Worm (Caenorhabditis elegans) whole organism, mixed stage, embryonic: ENCODE results near the gene pgap-1.

Experiments used
- M03D4.4 ChIP-seq: sonication (generic microtip); optimal IDR thresholded peaks from 2 replicates; lab custom pipeline; 2017; ENCODE audit warnings: mild to moderate bottlenecking, missing genetic modification characterization, missing compliant biosample characterization
- bed-3 ChIP-seq: fragments of 200-800 bp; sonication (Bioruptor generic); optimal IDR thresholded peaks from 3 replicates; lab custom pipeline; 2018; ENCODE audit warnings: mild to moderate bottlenecking, missing genetic modification characterization, moderate library complexity, missing compliant biosample characterization
- blmp-1 ChIP-seq: fragments of 150-350 bp; optimal IDR thresholded peaks from 2 replicates; lab custom pipeline; 2014; ENCODE audit warnings: missing biosample characterization, missing genetic modification characterization
- ceh-39 ChIP-seq: fragments of 150-350 bp; optimal IDR thresholded peaks from 2 replicates; lab custom pipeline; 2014; ENCODE audit warnings: missing biosample characterization, missing genetic modification characterization
- ceh-43 ChIP-seq: fragments of 200-800 bp; sonication (Bioruptor generic); optimal IDR thresholded peaks from 2 replicates; lab custom pipeline; 2018; ENCODE audit warnings: mild to moderate bottlenecking, missing genetic modification characterization, moderate library complexity, missing compliant biosample characterization
- ceh-83 ChIP-seq: fragments of 200-800 bp; sonication (Bioruptor generic); optimal IDR thresholded peaks from 2 replicates; lab custom pipeline; 2018; ENCODE audit warnings: mild to moderate bottlenecking, missing genetic modification characterization, missing compliant biosample characterization
- ces-1 ChIP-seq: fragments of 150-350 bp; optimal IDR thresholded peaks from 2 replicates; lab custom pipeline; 2014; ENCODE audit warnings: missing biosample characterization, missing genetic modification reagents, missing genetic modification characterization
- drap-1 ChIP-seq: fragments of 200-800 bp; sonication (Bioruptor generic); optimal IDR thresholded peaks from 3 replicates; lab custom pipeline; 2018; ENCODE audit warnings: mild to moderate bottlenecking, missing genetic modification characterization, missing compliant biosample characterization
- elt-1 ChIP-seq: sonication (generic microtip); optimal IDR thresholded peaks from 2 replicates; lab custom pipeline; 2017; ENCODE audit warnings: missing genetic modification characterization, mild to moderate bottlenecking, missing compliant biosample characterization, antibody characterized with exemption, moderate library complexity, borderline replicate concordance; ENCODE audit not compliant: insufficient read depth
- elt-3 ChIP-seq: fragments of 150-350 bp; optimal IDR thresholded peaks from 2 replicates; lab custom pipeline; 2014; ENCODE audit warnings: missing biosample characterization, missing genetic modification characterization
- ham-2 ChIP-seq: fragments of 200-800 bp; sonication (Bioruptor generic); optimal IDR thresholded peaks from 2 replicates; lab custom pipeline; 2018; ENCODE audit warnings: mild to moderate bottlenecking, missing genetic modification characterization, missing compliant biosample characterization
- lin-13 ChIP-seq: fragments of 150-350 bp; optimal IDR thresholded peaks from 2 replicates; lab custom pipeline; 2014; ENCODE audit warnings: missing biosample characterization, missing genetic modification characterization
- lin-32 ChIP-seq: fragments of 200-800 bp; sonication (Bioruptor generic); optimal IDR thresholded peaks from 2 replicates; lab custom pipeline; 2018; ENCODE audit warnings: mild to moderate bottlenecking, missing genetic modification characterization, missing compliant biosample characterization
- lsy-2 ChIP-seq: fragments of 150-350 bp; optimal IDR thresholded peaks from 2 replicates; lab custom pipeline; 2014; ENCODE audit warnings: missing biosample characterization, missing genetic modification characterization
- mab-5 ChIP-seq: fragments of 150-350 bp; optimal IDR thresholded peaks from 2 replicates; lab custom pipeline; 2014; ENCODE audit warnings: missing biosample characterization, missing genetic modification characterization
- mep-1 ChIP-seq: fragments of 150-350 bp; optimal IDR thresholded peaks from 2 replicates; lab custom pipeline; 2017; ENCODE audit warnings: missing biosample characterization, missing genetic modification reagents, missing genetic modification characterization, inconsistent platforms
- mls-2 ChIP-seq: sonication (generic microtip); optimal IDR thresholded peaks from 2 replicates; lab custom pipeline; 2016; ENCODE audit warnings: mild to moderate bottlenecking, missing genetic modification characterization, moderate library complexity, missing compliant biosample characterization
- nhr-12 ChIP-seq: fragments of 150-350 bp; optimal IDR thresholded peaks from 2 replicates; lab custom pipeline; 2014; ENCODE audit warnings: missing biosample characterization, missing genetic modification characterization
- nhr-2 ChIP-seq: fragments of 150-350 bp; optimal IDR thresholded peaks from 2 replicates; lab custom pipeline; 2014; ENCODE audit warnings: missing biosample characterization, missing genetic modification characterization
- nhr-28 ChIP-seq: fragments of 150-350 bp; optimal IDR thresholded peaks from 2 replicates; lab custom pipeline; 2014; ENCODE audit warnings: missing biosample characterization, missing genetic modification characterization
- nhr-76 ChIP-seq: sonication (generic microtip); optimal IDR thresholded peaks from 2 replicates; lab custom pipeline; 2017; ENCODE audit warnings: missing biosample characterization, missing genetic modification characterization
- pha-4 ChIP-seq: fragments of 150-350 bp; optimal IDR thresholded peaks from 2 replicates; lab custom pipeline; 2018; ENCODE audit warnings: missing biosample characterization, missing genetic modification reagents, missing genetic modification characterization
- sem-2 ChIP-seq: fragments of 200-800 bp; sonication (Bioruptor generic); optimal IDR thresholded peaks from 2 replicates; lab custom pipeline; 2018; ENCODE audit warnings: mild to moderate bottlenecking, missing genetic modification characterization, missing compliant biosample characterization
- tbx-8 ChIP-seq: fragments of 200-800 bp; sonication (Bioruptor generic); optimal IDR thresholded peaks from 2 replicates; lab custom pipeline; 2018; ENCODE audit warnings: mild to moderate bottlenecking, missing genetic modification characterization, moderate library complexity, missing compliant biosample characterization
- unc-120 ChIP-seq: sonication (generic microtip); optimal IDR thresholded peaks from 2 replicates; lab custom pipeline; 2017; ENCODE audit warnings: missing genetic modification characterization, missing compliant biosample characterization; ENCODE audit not compliant: poor library complexity, severe bottlenecking
- unc-39 ChIP-seq: fragments of 150-350 bp; optimal IDR thresholded peaks from 2 replicates; lab custom pipeline; 2014; ENCODE audit warnings: missing biosample characterization, missing genetic modification characterization
- zip-8 ChIP-seq: fragments of 150-350 bp; optimal IDR thresholded peaks from 2 replicates; lab custom pipeline; 2014; ENCODE audit warnings: missing biosample characterization, missing genetic modification characterization
- ztf-11 ChIP-seq: fragments of 150-350 bp; optimal IDR thresholded peaks from 2 replicates; lab custom pipeline; 2014; ENCODE audit warnings: missing biosample characterization, missing genetic modification characterization

Gene pgap-1

ce11 chrV:11204452-11204851 is 37.2 kb upstream of the pgap-1 start:
- no peak for TF ChIP-seq zip-8 (tag; lab: Kevin White, UChicago)
- no peak for TF ChIP-seq nhr-12 (tag; lab: Kevin White, UChicago)
- TF ChIP-seq lsy-2 (tag; lab: Kevin White, UChicago): no peak
- TF ChIP-seq ceh-83 (GFP tag; lab: Kevin White, UChicago): no peak
- no peak for TF ChIP-seq drap-1
- no peak for TF ChIP-seq ham-2 (GFP tag; lab: Kevin White, UChicago)
- TF ChIP-seq elt-1 (tag; lab: Kevin White, UChicago): no peak
- no peak for TF ChIP-seq ces-1
- no peak for TF ChIP-seq bed-3 (GFP tag; lab: Kevin White, UChicago)
- no peak for TF ChIP-seq sem-2 (GFP tag; lab: Kevin White, UChicago)

ce11 chrV:11206467-11206866 is 35.2 kb upstream of the pgap-1 start:
- TF ChIP-seq zip-8 (tag; lab: Kevin White, UChicago) (peak; percentile 93), M03D4.4 (tag; lab: Kevin White, UChicago) (no peak), pha-4 (tag; lab: Kevin White, UChicago) (no peak), nhr-2 (tag; lab: Kevin White, UChicago) (peak; percentile 85)

DNA sequence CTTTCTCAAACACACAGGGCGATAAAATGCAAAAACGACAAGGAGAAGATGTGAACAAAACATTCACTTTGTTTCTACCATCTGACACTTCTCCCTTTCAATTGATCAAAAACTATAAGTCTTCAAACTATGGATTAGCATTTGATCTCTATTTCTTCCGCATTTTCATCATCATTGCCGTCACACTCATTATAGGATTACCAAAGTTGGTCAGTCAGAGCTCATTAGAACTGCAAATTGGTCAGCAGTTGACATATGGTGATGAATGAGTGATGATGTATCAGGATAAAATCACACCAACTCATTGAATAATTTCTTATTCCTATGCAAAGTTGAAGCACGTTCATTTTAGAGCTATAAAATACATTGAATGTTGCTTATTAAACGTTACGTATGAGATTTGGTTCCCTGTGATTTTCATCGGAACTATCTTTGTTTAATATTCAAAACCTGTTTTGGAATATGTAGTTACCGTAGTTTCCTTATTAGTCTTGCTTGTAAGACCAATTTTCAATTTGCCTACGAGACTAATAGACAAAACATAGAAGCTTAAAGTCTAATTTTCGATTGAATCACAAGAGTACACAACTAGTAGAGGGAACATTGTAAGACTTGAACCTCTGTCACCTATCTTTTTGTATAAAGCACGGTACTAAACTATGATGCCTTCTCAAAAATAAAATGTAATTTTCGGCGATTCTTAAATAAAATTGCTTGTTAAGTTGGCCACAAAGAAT is 32.1 kb upstream of the pgap-1 start:
- TF ChIP-seq ces-1 (peak; percentile 19), mls-2 (tag; lab: Kevin White, UChicago) (no peak)

- TF ChIP-seq elt-3 (tag; lab: Kevin White, UChicago) (no peak), ceh-39 (no peak), unc-39 (tag; lab: Kevin White, UChicago) (no peak), mls-2 (tag; lab: Kevin White, UChicago) (no peak), zip-8 (tag; lab: Kevin White, UChicago) (no peak), drap-1 (no peak), blmp-1 (tag; lab: Kevin White, UChicago) (no peak), pha-4 (tag; lab: Kevin White, UChicago) (no peak), ham-2 (GFP tag; lab: Kevin White, UChicago) (no peak), lin-32 (GFP tag; lab: Kevin White, UChicago) (no peak), bed-3 (GFP tag; lab: Kevin White, UChicago) (no peak), mab-5 (tag; lab: Kevin White, UChicago) (no peak), mep-1 (tag; lab: Kevin White, UChicago) (no peak)
- TF ChIP-seq, all 35 proteins: peak for 0
Measured at ce11 chrV:11211323-11211722, 30.4 kb upstream of the pgap-1 start.

DNA sequence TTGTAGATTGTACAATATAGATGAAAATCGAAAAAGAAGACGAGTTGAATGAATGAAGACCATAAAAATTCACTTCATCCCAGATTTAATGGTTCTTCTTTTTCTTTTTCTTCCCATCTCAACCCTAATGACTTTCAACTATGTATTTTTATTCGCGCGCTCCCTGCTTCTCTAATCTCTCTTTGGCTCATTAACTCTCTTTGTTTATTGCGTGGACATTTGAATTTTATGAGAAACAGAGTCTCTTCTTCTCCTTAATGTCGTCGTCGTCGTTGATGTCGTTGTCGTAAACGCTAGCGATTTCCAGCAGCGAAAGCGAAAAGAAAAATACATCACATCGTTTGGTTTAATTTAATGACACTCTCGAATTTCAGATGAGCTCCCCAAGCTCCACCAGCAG is 27.1 kb upstream of the pgap-1 start:
- TF ChIP-seq ceh-43 (GFP tag; lab: Kevin White, UChicago): no peak
- no peak for TF ChIP-seq nhr-28
- no peak for TF ChIP-seq mls-2 (tag; lab: Kevin White, UChicago)

ce11 chrV:11216137-11216536 is 25.5 kb upstream of the pgap-1 start:
- TF ChIP-seq lin-13 (tag; lab: Kevin White, UChicago): no peak
- no peak for TF ChIP-seq ztf-11 (tag; lab: Kevin White, UChicago)
- no peak for TF ChIP-seq unc-120 (tag; lab: Kevin White, UChicago)
- no peak for TF ChIP-seq bed-3 (GFP tag; lab: Kevin White, UChicago)
- no peak for TF ChIP-seq nhr-12 (tag; lab: Kevin White, UChicago)
- TF ChIP-seq ceh-43 (GFP tag; lab: Kevin White, UChicago): no peak
- TF ChIP-seq blmp-1 (tag; lab: Kevin White, UChicago): no peak
- no peak for TF ChIP-seq nhr-76 (tag; lab: Kevin White, UChicago)
- TF ChIP-seq tbx-8 (GFP tag; lab: Kevin White, UChicago): no peak
